Worm (Caenorhabditis elegans) whole organism, dauer: ENCODE results near the gene nhr-274.
"Not testable (repeated sequence)": the region's sequence is repeated elsewhere in the genome, so short reads cannot be mapped to it uniquely, and the experiment has no call there.

Experiments used
- unc-62 ChIP-seq: sonication (generic microtip); optimal IDR thresholded peaks from 2 replicates; lab custom pipeline; 2017; ENCODE audit warnings: missing biosample characterization, missing genetic modification reagents, missing genetic modification characterization

nhr-274 gene

ce11 chrIV:1628730-1629129 lies 16.4 kb downstream of the nhr-274 start:
- no peak for TF ChIP-seq unc-62

ce11 chrIV:1628281-1628680 lies 16.8 kb downstream of the nhr-274 start:
- TF ChIP-seq unc-62 = no peak

- TF ChIP-seq unc-62 = no peak
Observed at ce11 chrIV:1626342-1626855, 18.7 kb downstream of the nhr-274 start, which contains the start of gene nhr-146. Gene nhr-146 (plus strand): TSS chrIV:1626805.

- no peak for TF ChIP-seq unc-62
Observed at ce11 chrIV:1624447-1624846, 20.7 kb downstream of the nhr-274 start.

ce11 chrIV:1623712-1624111 lies 21.4 kb downstream of the nhr-274 start, which contains the start of gene nhr-87:
Gene nhr-87 (plus strand): TSS chrIV:1624029.
- TF ChIP-seq unc-62 = no peak

ce11 chrIV:1619519-1620311 lies 25.4 kb downstream of the nhr-274 start, which contains the start of gene nhr-92:
Gene nhr-92 (plus strand): TSS chrIV:1620094.
- no peak for TF ChIP-seq unc-62

- TF ChIP-seq unc-62 = no peak
Observed at ce11 chrIV:1613592-1613991, 31.5 kb downstream of the nhr-274 start, which contains the start of gene nhr-122. Gene nhr-122 (plus strand): TSS chrIV:1613892.

ce11 chrIV:1609973-1610372 lies 35.1 kb downstream of the nhr-274 start, which contains the start of gene dsl-3:
Gene dsl-3 (plus strand): TSS chrIV:1610273.
- not testable (repeated sequence) for TF ChIP-seq unc-62

- TF ChIP-seq unc-62 = no peak
Observed at ce11 chrIV:1605276-1605762, 39.8 kb downstream of the nhr-274 start, which contains the start of gene Y41D4B.11. Gene Y41D4B.11 (plus strand): TSS chrIV:1605712.

ce11 chrIV:1602936-1603457 lies 42.1 kb downstream of the nhr-274 start:
- TF ChIP-seq unc-62 = no peak

- no peak for TF ChIP-seq unc-62
Observed at ce11 chrIV:1601357-1601756, 43.7 kb downstream of the nhr-274 start, which contains the start of gene set-23. Gene set-23 (plus strand): TSS chrIV:1601657.

- no peak for TF ChIP-seq unc-62
Observed at ce11 chrIV:1600784-1601183, 44.3 kb downstream of the nhr-274 start.

- no peak for TF ChIP-seq unc-62
Observed at ce11 chrIV:1597018-1597417, 48.1 kb downstream of the nhr-274 start, which contains the start of gene ced-2. Gene ced-2 (plus strand): TSS chrIV:1597318.

- no peak for TF ChIP-seq unc-62
Observed at ce11 chrIV:1595802-1596201, 49.3 kb downstream of the nhr-274 start, which contains the start of gene npp-8. Gene npp-8 (minus strand): TSS chrIV:1595824.
